Worm (Caenorhabditis elegans) whole organism, L3 larva: Measurements from ENCODE around the gene ZK154.6.

Experiments
- nhr-11 ChIP-seq: fragments of 150-350 bp; optimal IDR thresholded peaks from 2 replicates; lab custom pipeline; 2014; ENCODE audit warnings: missing biosample characterization, missing genetic modification characterization
- pha-4 ChIP-seq: fragments of 150-350 bp; optimal IDR thresholded peaks from 2 replicates; lab custom pipeline; 2014; ENCODE audit warnings: missing biosample characterization, missing genetic modification reagents, missing genetic modification characterization
- pqm-1 ChIP-seq: fragments of 150-350 bp; optimal IDR thresholded peaks from 2 replicates; lab custom pipeline; 2017; ENCODE audit warnings: missing biosample characterization, missing genetic modification characterization, inconsistent platforms
- snpc-4 ChIP-seq: fragments of 150-350 bp; optimal IDR thresholded peaks from 2 replicates; lab custom pipeline; 2014; ENCODE audit warnings: missing biosample characterization, missing genetic modification characterization
- tbx-2 ChIP-seq: sonication (generic microtip); optimal IDR thresholded peaks from 2 replicates; lab custom pipeline; 2016; ENCODE audit warnings: mild to moderate bottlenecking, missing genetic modification characterization, missing compliant biosample characterization
- zag-1 ChIP-seq: fragments of 150-350 bp; optimal IDR thresholded peaks from 2 replicates; lab custom pipeline; 2014; ENCODE audit warnings: missing biosample characterization, missing genetic modification characterization

DNA sequence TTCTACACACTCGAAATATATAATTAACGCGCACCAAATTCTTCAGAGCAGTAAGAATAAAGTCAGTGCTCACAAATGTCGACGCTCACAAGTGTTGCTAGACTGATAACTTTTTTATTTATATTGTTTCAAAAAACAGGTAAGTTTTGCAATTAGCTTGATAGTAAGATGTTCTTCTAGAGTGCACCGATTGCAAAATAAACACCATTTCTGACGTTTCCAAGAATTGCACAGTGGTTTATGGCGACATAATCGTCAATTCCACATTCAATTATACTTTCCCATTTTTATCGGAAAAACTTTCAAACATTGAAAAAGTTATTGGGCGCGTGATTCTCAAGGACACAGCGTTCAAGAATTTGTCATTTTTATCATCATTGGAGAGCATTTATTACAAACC, 7.0 kb upstream of the ZK154.6 start:
- TF ChIP-seq nhr-11 (no peak), zag-1 (tag; lab: Kevin White, UChicago) (no peak), tbx-2 (tag; lab: Kevin White, UChicago) (no peak), pqm-1 (tag; lab: Kevin White, UChicago) (no peak), pha-4 (no peak), snpc-4 (tag; lab: Kevin White, UChicago) (no peak)
